Worm (Caenorhabditis elegans): Measurements from ENCODE around the gene R10D12.10.

Gene R10D12.10

DNA sequence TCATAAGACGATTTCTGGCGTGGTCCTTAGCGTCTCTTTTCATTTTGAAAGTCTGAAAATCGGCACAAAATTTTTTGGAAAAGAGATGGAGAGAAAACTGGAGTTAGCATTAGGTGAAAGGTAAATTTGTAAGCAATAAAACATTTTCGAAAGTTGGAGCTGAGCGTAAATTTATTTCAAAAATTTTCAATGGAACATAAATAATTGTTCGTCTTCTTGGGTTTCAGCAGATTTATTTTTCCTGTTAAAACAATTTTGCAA lies 49.3 kb downstream of the R10D12.10 start, which contains the start of gene C06B3.6:
C06B3.6 (minus strand) TSS at position 52 of the 261 bp plus-strand sequence.
- TF ChIP-seq ceh-14 (tag; optimal IDR thresholded peaks at IDR 0.05) (no peak), ceh-19 (GFP tag; optimal IDR thresholded peaks at IDR 0.05) (no peak), dve-1 (tag; optimal IDR thresholded peaks at IDR 0.05) (no peak), T23F11.4 (GFP tag; optimal IDR thresholded peaks at IDR 0.05) (no peak), ets-4 (tag; optimal IDR thresholded peaks at IDR 0.05) (no peak), gmeb-2 (tag; optimal IDR thresholded peaks at IDR 0.05) (no peak), ttx-3 (tag; optimal IDR thresholded peaks at IDR 0.05) (no peak), ceh-22 (tag; optimal IDR thresholded peaks at IDR 0.05) (no peak), pha-2 (tag; optimal IDR thresholded peaks at IDR 0.05) (no peak), pha-4 (tag; optimal IDR thresholded peaks at IDR 0.05) (no peak), pat-9 (tag; optimal IDR thresholded peaks at IDR 0.05) (no peak), zip-5 (tag; optimal IDR thresholded peaks at IDR 0.05) (no peak)

- no peak for TF ChIP-seq dve-1 (tag; optimal IDR thresholded peaks at IDR 0.05)
- TF ChIP-seq ets-4 (tag; optimal IDR thresholded peaks at IDR 0.05) = no peak
- no peak for TF ChIP-seq hlh-13 (GFP tag; optimal IDR thresholded peaks at IDR 0.05)
- TF ChIP-seq pqm-1 (tag; optimal IDR thresholded peaks at IDR 0.05) = no peak
- no peak for TF ChIP-seq pha-4 (tag; optimal IDR thresholded peaks at IDR 0.05)
- TF ChIP-seq ceh-14 (tag; optimal IDR thresholded peaks at IDR 0.05) = no peak
- TF ChIP-seq ceh-6 (GFP tag; optimal IDR thresholded peaks at IDR 0.05) = no peak
- no peak for TF ChIP-seq zip-5 (tag; optimal IDR thresholded peaks at IDR 0.05)
These were observed 49.8 kb downstream of the R10D12.10 start for ce11 chrV:13908120-13908915.

DNA sequence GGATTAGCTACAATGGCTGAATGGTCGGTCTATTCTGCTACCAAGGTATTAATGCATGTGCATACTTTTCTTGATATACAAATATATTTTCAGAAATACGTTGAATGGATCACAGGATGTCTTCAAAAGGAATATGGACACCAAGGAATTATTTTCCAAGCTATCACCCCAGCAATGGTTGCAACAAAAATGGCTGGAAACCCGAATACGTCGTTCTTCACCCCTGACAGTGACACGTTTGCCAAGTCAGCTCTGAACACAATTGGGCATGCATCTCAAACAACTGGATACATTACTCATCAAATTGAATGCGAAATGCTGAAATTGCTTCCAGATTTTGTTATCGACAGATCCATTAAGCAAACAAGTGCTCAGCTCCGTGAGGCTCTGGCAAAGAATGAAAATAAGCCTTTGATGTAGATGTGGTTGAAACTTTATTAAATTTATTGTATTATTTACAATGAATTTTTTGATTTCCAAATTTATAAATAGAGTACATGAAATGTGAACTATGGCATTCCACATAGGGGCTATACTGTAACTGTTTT lies 50.5 kb downstream of the R10D12.10 start:
- TF ChIP-seq Y22D7AL.16 (tag; optimal IDR thresholded peaks at IDR 0.05) = no peak
- TF ChIP-seq dve-1 (tag; optimal IDR thresholded peaks at IDR 0.05) = no peak
- TF ChIP-seq zip-5 (tag; optimal IDR thresholded peaks at IDR 0.05) = no peak
- TF ChIP-seq ceh-48 (tag; optimal IDR thresholded peaks at IDR 0.05) = no peak
- no peak for TF ChIP-seq T23F11.4 (GFP tag; optimal IDR thresholded peaks at IDR 0.05)
- TF ChIP-seq elt-4 (tag; optimal IDR thresholded peaks at IDR 0.05) = no peak
- no peak for TF ChIP-seq sox-2 (GFP tag; IDR thresholded peaks at IDR 0.05)
- no peak for TF ChIP-seq ceh-22 (tag; optimal IDR thresholded peaks at IDR 0.05)
- no peak for TF ChIP-seq pha-4 (tag; optimal IDR thresholded peaks at IDR 0.05)

ce11 chrV:13906166-13906565 lies 52.0 kb downstream of the R10D12.10 start, which contains the start of gene stdh-1:
TSS of gene stdh-1 (plus strand) at chrV:13906492.
- TF ChIP-seq dmd-4 (tag; optimal IDR thresholded peaks at IDR 0.05; ENCODE audit: borderline replicate concordance) (no peak), unc-42 (tag; optimal IDR thresholded peaks at IDR 0.05) (peak; percentile 86)
